Worm (Caenorhabditis elegans) whole organism, dauer: Measurements from ENCODE around the gene sto-3.

ENCODE experiments used
- unc-62 ChIP-seq: sonication (generic microtip); optimal IDR thresholded peaks from 2 replicates; lab custom pipeline; 2017; ENCODE audit warnings: missing biosample characterization, missing genetic modification reagents, missing genetic modification characterization

The sto-3 gene

DNA sequence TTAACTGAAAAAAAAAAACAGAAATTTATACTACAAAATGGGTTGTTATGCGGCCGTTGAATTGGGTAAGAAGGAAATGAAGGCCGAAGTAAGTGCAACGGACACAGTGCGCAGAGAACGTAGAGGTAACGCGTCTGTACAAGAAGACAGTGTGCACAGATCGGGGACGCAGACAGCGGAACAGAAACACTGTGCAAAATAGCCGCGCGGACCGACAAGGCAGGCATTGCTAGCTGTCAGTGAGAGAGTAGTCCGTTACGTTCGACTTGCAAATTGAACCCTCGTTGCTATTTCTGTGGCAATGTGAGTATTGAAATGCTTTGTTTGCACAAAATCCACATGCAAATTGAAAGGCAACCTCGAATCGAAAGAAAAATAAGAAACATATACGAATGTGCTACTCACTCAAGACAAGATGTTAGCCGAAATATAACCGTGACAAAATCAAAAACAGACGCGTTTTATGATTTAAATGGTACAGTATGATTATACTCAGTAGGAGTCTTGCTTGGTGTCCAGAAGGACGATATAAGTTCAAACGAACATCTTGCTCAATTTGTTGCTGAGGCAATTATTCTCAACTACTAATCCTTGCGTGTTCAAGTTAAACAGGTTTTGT, 21.3 kb downstream of the sto-3 start:
- no peak for TF ChIP-seq unc-62

- TF ChIP-seq unc-62 = no peak
Measured at ce11 chrX:11598839-11599238, 23.1 kb downstream of the sto-3 start.

DNA sequence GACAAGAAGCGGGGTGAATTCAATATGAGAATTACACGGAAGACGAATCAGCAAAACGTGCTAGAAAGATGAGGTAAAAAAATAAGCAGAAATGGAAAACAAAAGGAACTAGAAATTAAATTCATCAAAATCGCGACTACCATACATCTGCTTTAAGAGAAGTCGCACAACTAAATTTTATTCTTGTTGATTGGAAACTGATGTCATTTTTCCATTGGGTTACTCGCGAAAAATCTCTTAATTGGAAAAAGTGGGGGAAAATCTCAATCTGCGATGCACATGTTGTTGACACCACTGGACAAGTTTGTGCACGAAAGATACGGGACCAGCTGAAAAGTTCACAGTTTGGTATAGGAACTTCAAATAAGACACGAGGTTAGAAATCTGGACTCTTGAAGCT, 25.0 kb downstream of the sto-3 start:
- no peak for TF ChIP-seq unc-62

- no peak for TF ChIP-seq unc-62
Measured at ce11 chrX:11592539-11592938, 29.4 kb downstream of the sto-3 start.

DNA sequence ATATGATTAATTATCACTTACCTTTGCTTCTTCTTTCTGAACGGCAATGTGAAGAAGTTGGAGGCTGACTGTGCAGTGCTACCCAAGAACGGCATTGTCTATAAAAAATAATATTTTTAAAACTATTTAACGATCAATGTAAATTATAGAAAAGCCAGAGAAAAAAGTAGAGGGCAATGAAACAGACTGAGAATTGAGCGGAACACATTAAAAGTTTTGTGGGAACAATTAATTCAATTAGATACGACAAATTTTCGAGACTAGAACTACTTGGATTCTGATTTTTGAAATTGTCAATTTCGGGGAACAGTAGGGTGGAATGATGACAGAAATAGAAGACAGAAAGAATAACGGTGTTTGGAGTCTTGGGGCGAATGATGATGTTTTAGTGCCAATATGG, 30.3 kb downstream of the sto-3 start, which contains the start of gene F52D10.2:
F52D10.2 (minus strand) TSS at position 101 of the 400 bp plus-strand sequence.
- no peak for TF ChIP-seq unc-62

- TF ChIP-seq unc-62 = no peak
Measured at ce11 chrX:11590545-11590944, 31.4 kb downstream of the sto-3 start.

DNA sequence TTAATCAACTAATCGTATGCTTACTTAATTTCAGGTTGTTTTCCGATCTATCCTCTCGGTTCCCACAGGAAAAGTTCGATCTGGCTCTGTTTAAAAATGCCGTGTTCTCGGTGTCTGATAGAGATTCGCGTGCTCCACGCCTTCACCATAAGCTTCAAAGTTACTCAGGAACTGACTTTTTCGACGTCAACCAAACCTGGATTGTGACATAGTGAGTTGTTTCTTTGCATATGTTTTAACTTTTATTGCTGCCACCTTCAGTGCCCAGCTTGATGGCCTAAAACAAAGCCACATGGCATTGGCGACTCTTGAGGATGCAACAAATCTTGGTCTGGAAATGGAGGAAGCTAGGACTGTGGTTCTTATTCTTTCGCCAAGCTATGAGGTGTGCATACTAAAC, 36.0 kb downstream of the sto-3 start:
- no peak for TF ChIP-seq unc-62

- no peak for TF ChIP-seq unc-62
Measured at ce11 chrX:11585375-11585774, 36.5 kb downstream of the sto-3 start, which contains the start of gene abts-2. Gene abts-2 (plus strand): TSS chrX:11585675.

DNA sequence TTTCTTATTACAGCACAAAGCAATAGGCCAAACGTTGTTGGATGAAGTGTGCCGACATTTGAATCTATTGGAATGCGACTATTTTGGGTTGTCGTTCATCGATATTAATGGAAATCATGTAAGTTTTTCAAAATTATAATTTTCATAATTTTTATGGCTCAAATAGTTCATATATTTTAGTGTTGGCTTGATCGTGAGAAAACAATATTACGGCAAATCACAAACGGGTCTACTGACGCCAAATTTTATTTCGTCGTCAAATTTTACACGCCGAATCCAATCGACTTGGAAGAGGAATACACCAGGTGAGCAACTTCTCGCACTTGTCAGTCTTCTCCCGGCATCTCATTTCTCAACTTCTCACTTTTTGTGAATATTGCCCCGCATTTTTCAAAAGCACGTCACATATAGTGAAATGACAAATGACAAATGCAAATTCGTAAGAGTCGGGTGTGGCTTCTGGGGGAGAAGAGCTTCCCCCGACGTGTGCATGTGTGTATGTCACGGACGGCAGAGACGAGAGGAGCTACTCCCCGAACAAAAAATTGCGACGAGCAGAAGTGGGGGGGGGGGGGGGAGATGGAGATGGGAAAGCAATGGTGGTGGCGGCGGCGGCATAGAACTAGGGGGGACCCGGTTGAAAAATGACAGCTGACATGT, 45.3 kb downstream of the sto-3 start:
- no peak for TF ChIP-seq unc-62

DNA sequence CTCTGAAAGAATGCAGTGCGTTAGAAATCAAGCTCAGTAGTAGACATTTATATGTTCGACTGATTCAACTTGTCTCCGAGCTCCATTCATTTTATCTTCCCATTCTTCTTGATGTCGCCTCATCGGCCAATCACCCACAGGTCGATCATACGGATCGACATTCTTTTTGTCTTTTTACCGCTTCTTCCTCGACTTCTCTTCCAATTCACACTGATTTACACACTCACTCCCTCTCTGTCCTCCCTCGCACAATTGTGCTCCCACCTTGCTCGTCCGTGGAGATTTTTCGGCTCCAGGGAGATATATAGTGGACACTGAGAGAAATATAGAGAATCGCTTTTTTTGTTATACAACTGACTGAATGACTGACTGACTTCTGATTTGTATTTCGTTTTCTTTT, 47.7 kb downstream of the sto-3 start:
- no peak for TF ChIP-seq unc-62

ce11 chrX:11572205-11572604, 49.7 kb downstream of the sto-3 start, which contains the start of gene frm-3:
Gene frm-3 (plus strand): TSS chrX:11572505.
- no peak for TF ChIP-seq unc-62

DNA sequence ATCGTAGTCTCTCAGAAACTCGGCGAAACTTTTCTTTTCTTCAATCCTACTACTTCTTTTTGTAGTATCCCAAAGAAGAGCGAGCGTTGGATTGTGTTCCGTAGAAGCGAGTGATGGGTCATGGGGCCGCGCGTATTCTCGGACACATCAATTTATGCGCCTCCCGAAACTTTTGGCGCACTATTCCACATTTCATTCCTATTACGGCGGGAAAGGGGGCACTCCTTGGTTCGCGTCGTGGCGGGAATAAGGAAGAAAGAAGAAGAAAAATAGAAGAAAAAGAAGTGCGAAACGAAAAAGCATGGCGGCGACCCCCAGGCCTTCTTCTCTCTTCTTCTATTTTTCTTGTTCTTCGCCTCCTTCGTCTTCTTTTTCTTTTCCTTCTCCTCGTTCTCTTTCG, 50.2 kb downstream of the sto-3 start:
- TF ChIP-seq unc-62 = no peak
